Worm (Caenorhabditis elegans) whole organism, late embryonic: Measurements from ENCODE around the gene F27B3.6.

Source experiments
- C38D4.7 ChIP-seq: fragments of 200-800 bp; sonication (Bioruptor generic); optimal IDR thresholded peaks from 2 replicates; lab custom pipeline; 2018; ENCODE audit warnings: mild to moderate bottlenecking, missing genetic modification characterization, moderate library complexity, missing compliant biosample characterization
- T23F11.4 ChIP-seq: fragments of 200-800 bp; sonication (Bioruptor generic); optimal IDR thresholded peaks from 2 replicates; lab custom pipeline; 2018; ENCODE audit warnings: mild to moderate bottlenecking, missing genetic modification characterization, missing compliant biosample characterization
- ama-1 ChIP-seq: fragments of 150-350 bp; optimal IDR thresholded peaks from 2 replicates; lab custom pipeline; 2014
- ceh-18 ChIP-seq: sonication (generic microtip); optimal IDR thresholded peaks from 2 replicates; lab custom pipeline; 2016; ENCODE audit warnings: missing genetic modification characterization, missing compliant biosample characterization
- ceh-30 ChIP-seq: fragments of 150-350 bp; optimal IDR thresholded peaks from 2 replicates; lab custom pipeline; 2014; ENCODE audit warnings: missing biosample characterization, missing genetic modification characterization
- dmd-4 ChIP-seq: sonication (generic microtip); optimal IDR thresholded peaks from 2 replicates; lab custom pipeline; 2016; ENCODE audit warnings: borderline replicate concordance, missing genetic modification characterization, missing compliant biosample characterization
- hlh-13 ChIP-seq: fragments of 200-800 bp; sonication (Bioruptor generic); optimal IDR thresholded peaks from 2 replicates; lab custom pipeline; 2018; ENCODE audit warnings: mild to moderate bottlenecking, missing genetic modification characterization, missing compliant biosample characterization
- hlh-30 ChIP-seq: sonication (generic microtip); optimal IDR thresholded peaks from 2 replicates; lab custom pipeline; 2017; ENCODE audit warnings: antibody characterized with exemption, missing genetic modification characterization, missing compliant biosample characterization; ENCODE audit not compliant: insufficient read depth
- nfya-1 ChIP-seq: sonication (generic microtip); optimal IDR thresholded peaks from 2 replicates; lab custom pipeline; 2017; ENCODE audit warnings: missing genetic modification characterization, mild to moderate bottlenecking, missing compliant biosample characterization, antibody characterized with exemption, moderate library complexity

DNA sequence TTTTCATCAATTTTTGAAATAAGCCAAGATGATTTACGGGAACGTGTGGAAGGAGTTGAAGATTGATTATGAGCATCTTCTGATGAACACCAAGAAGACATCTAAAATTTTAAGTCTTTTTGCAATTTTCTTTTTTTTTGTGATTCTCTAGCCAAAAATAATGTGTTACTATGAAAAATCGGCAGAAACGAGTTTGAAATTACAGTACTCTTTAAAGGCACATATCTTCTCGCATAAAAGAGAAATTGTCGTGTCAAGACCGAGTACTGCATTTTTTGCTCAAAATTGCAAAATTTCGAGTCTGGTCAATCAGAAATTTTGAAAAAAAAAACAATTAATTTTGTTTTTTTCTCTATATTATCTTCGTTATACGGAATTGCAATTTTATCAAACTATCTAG, 13.7 kb upstream of the F27B3.6 start, which contains the start of gene F20H11.1:
- TF ChIP-seq ceh-30 (tag; lab: Kevin White, UChicago) (no peak), ama-1 (lab: Kevin White, UChicago) (no peak), C38D4.7 (GFP tag; lab: Kevin White, UChicago) (no peak), T23F11.4 (GFP tag; lab: Kevin White, UChicago) (no peak), dmd-4 (no peak), hlh-30 (tag; lab: Kevin White, UChicago) (no peak), ceh-18 (no peak), hlh-13 (GFP tag; lab: Kevin White, UChicago) (no peak), nfya-1 (tag; lab: Kevin White, UChicago) (no peak)
